Fruit fly (Drosophila melanogaster) Kc167 (cell line): Measurements from ENCODE around the gene obst-E.

Experiments
- Sin3A ChIP-seq: fragments of >200 bp; optimal IDR thresholded peaks from 2 replicates; lab custom pipeline; 2018; ENCODE audit warnings: missing external identifiers
- h ChIP-seq: fragments of >200 bp; optimal IDR thresholded peaks from 3 replicates; lab custom pipeline; 2018; ENCODE audit warnings: missing external identifiers

- TF ChIP-seq Sin3A (lab: Kevin White, UChicago), result no peak
- TF ChIP-seq h, result no peak
These were observed 22.3 kb downstream of the obst-E start for dm6 chr2L:5743537-5744148.
